Fruit fly (Drosophila melanogaster) whole organism: ENCODE results near the gene PAPLA1.

ENCODE experiments used
- CG8478 ChIP-seq: fragments of >200 bp; optimal IDR thresholded peaks from 2 replicates; lab custom pipeline; 2018; ENCODE audit warnings: inconsistent platforms
- pan ChIP-seq: fragments of >200 bp; optimal IDR thresholded peaks from 2 replicates; lab custom pipeline; 2017

PAPLA1 gene

dm6 chr2L:8084349-8085203 lies 74.9 kb downstream of the PAPLA1 start:
- TF ChIP-seq pan (lab: Kevin White, UChicago) (no peak), CG8478 (no peak)
